Worm (Caenorhabditis elegans): ENCODE measurements around the gene nep-6.

DNA sequence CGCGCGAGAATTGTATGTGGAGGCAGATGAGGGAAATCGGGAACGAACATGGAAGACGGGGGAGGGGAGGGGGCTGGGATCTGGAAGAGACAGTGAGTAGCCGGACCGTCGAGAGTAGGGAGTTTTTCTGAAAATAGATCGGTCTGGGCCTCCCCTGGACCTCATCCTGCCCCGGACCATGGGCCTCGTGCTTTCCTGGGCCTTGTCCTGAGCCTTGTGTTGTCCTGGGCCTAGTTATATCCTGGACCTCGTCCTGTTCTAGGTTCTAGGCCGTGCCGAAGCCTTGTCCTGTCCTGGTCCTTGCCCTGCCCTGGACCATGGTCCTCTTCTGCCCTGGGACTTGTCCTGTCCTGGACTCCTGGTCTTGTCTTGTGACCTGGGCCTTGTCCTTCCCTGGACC is 20.8 kb downstream of the nep-6 start:
- TF ChIP-seq ztf-11 (tag; optimal IDR thresholded peaks at IDR 0.05): no peak
- TF ChIP-seq mab-5 (tag; optimal IDR thresholded peaks at IDR 0.05): no peak

All from whole organism, L2 larva.